Fruit fly (Drosophila melanogaster) whole organism, embryonic: ENCODE results near the gene OtopLb.

ENCODE experiments used
- Antp ChIP-seq: fragments of 200-800 bp; sonication (Bioruptor generic); optimal IDR thresholded peaks from 3 replicates; lab custom pipeline; 2016; ENCODE audit warnings: missing biosample characterization, missing genetic modification characterization
- CG1024 ChIP-seq: fragments of 200-800 bp; sonication (Bioruptor generic); IDR thresholded peaks from 2 replicates; pipeline ENCODE4 v1.3.6; 2022; ENCODE audit warnings: missing biosample characterization, missing genetic modification characterization
- CG10274 ChIP-seq: fragments of 200-800 bp; sonication (Bioruptor generic); optimal IDR thresholded peaks from 3 replicates; lab custom pipeline; 2017; ENCODE audit warnings: missing biosample characterization, mild to moderate bottlenecking, missing genetic modification characterization
- CG11247 ChIP-seq: fragments of 200-800 bp; sonication (Bioruptor generic); IDR thresholded peaks from 2 replicates; pipeline ENCODE4 v1.3.6; 2022; ENCODE audit warnings: missing biosample characterization, missing genetic modification characterization
- CG12769 ChIP-seq: fragments of 200-800 bp; sonication (Bioruptor generic); optimal IDR thresholded peaks from 2 replicates; lab custom pipeline; 2019; ENCODE audit warnings: missing biosample characterization, mild to moderate bottlenecking, missing genetic modification characterization, moderate library complexity
- CG13296 ChIP-seq: fragments of 200-800 bp; sonication (Bioruptor generic); optimal IDR thresholded peaks from 3 replicates; lab custom pipeline; 2018; ENCODE audit warnings: missing biosample characterization, mild to moderate bottlenecking, missing genetic modification characterization
- CG13775 ChIP-seq: fragments of 200-800 bp; sonication (Bioruptor generic); optimal IDR thresholded peaks from 3 replicates; lab custom pipeline; 2017; ENCODE audit warnings: missing biosample characterization, mild to moderate bottlenecking, missing genetic modification characterization
- CG14441 ChIP-seq: fragments of 200-800 bp; sonication (Bioruptor generic); IDR thresholded peaks from 2 replicates; pipeline ENCODE4 v1.3.6; 2022; ENCODE audit warnings: missing biosample characterization, missing genetic modification characterization
- CG1603 ChIP-seq: fragments of 200-800 bp; sonication (Bioruptor generic); optimal IDR thresholded peaks from 2 replicates; lab custom pipeline; 2019; ENCODE audit warnings: missing biosample characterization, mild to moderate bottlenecking, missing genetic modification characterization, moderate library complexity
- CG17361 ChIP-seq: fragments of 200-800 bp; sonication (Bioruptor generic); IDR thresholded peaks from 3 replicates; pipeline ENCODE4 v1.3.6; 2022; ENCODE audit warnings: missing biosample characterization, missing genetic modification characterization
- CG2199 ChIP-seq: fragments of 200-800 bp; sonication (Bioruptor generic); IDR thresholded peaks from 3 replicates; pipeline ENCODE4 v1.3.6; 2022; ENCODE audit warnings: missing biosample characterization, missing genetic modification characterization
- CG2889 ChIP-seq: fragments of 200-800 bp; sonication (Bioruptor generic); IDR thresholded peaks from 3 replicates; pipeline ENCODE4 v1.3.6; 2022; ENCODE audit warnings: missing biosample characterization, missing genetic modification characterization
- CG4282 ChIP-seq: fragments of 200-800 bp; sonication (Bioruptor generic); optimal IDR thresholded peaks from 2 replicates; lab custom pipeline; 2016; ENCODE audit warnings: missing biosample characterization, missing genetic modification characterization
- CG4424 ChIP-seq: fragments of 200-800 bp; sonication (Bioruptor generic); optimal IDR thresholded peaks from 3 replicates; lab custom pipeline; 2016; ENCODE audit warnings: missing biosample characterization, missing genetic modification characterization
- CG6683 ChIP-seq: fragments of 200-800 bp; sonication (Bioruptor generic); optimal IDR thresholded peaks from 2 replicates; lab custom pipeline; 2017; ENCODE audit warnings: missing biosample characterization, mild to moderate bottlenecking, missing genetic modification characterization, missing genetic modification reagents
- CG6689 ChIP-seq: fragments of 200-800 bp; sonication (Bioruptor generic); IDR thresholded peaks from 2 replicates; pipeline ENCODE4 v1.3.6; 2022; ENCODE audit warnings: missing biosample characterization, missing genetic modification characterization
- CG8089 ChIP-seq: fragments of 200-800 bp; sonication (Bioruptor generic); optimal IDR thresholded peaks from 3 replicates; lab custom pipeline; 2016; ENCODE audit warnings: missing biosample characterization, missing genetic modification characterization
- CG9215 ChIP-seq: fragments of 200-800 bp; sonication (Bioruptor generic); IDR thresholded peaks from 2 replicates; pipeline ENCODE4 v1.3.6; 2022; ENCODE audit warnings: missing biosample characterization, missing genetic modification characterization
- CG9817 ChIP-seq: fragments of 200-800 bp; sonication (Bioruptor generic); optimal IDR thresholded peaks from 2 replicates; lab custom pipeline; 2018; ENCODE audit warnings: missing biosample characterization, mild to moderate bottlenecking, missing genetic modification characterization, moderate library complexity
- Dbx ChIP-seq: fragments of 200-800 bp; sonication (Bioruptor generic); IDR thresholded peaks from 3 replicates; pipeline ENCODE4 v1.3.6; 2022; ENCODE audit warnings: missing biosample characterization, missing genetic modification characterization
- Dip3 ChIP-seq: fragments of 200-800 bp; sonication (Bioruptor generic); optimal IDR thresholded peaks from 3 replicates; lab custom pipeline; 2016; ENCODE audit warnings: missing biosample characterization, missing genetic modification characterization
- Ets65A ChIP-seq: fragments of 200-800 bp; sonication (Bioruptor generic); peaks from one replicate; lab custom pipeline; 2016; ENCODE audit warnings: missing biosample characterization, missing genetic modification characterization
- Med ChIP-seq: fragments of 200-800 bp; sonication (Bioruptor generic); peaks from one replicate; lab custom pipeline; 2016; ENCODE audit warnings: missing biosample characterization, missing genetic modification characterization, mild to moderate bottlenecking, inconsistent platforms, moderate library complexity
- Meics ChIP-seq: fragments of 200-800 bp; sonication (Bioruptor generic); optimal IDR thresholded peaks from 2 replicates; lab custom pipeline; 2017; ENCODE audit warnings: missing biosample characterization, mild to moderate bottlenecking, missing genetic modification characterization
- PHDP ChIP-seq: fragments of 200-800 bp; sonication (Bioruptor generic); optimal IDR thresholded peaks from 3 replicates; lab custom pipeline; 2018; ENCODE audit warnings: missing biosample characterization, mild to moderate bottlenecking, missing genetic modification characterization, moderate library complexity
- Sin3A ChIP-seq: fragments of >200 bp; optimal IDR thresholded peaks from 2 replicates; lab custom pipeline; 2018
- Ssrp ChIP-seq: fragments of 200-800 bp; sonication (Bioruptor generic); optimal IDR thresholded peaks from 2 replicates; lab custom pipeline; 2018; ENCODE audit warnings: missing biosample characterization, mild to moderate bottlenecking, missing genetic modification characterization, moderate library complexity
- Stat92E ChIP-seq, 3 experiments: fragments of >200 bp in 2 of 3; fragments of 200-800 bp in 1 of 3; sonication (Bioruptor generic) in 1 of 3; optimal IDR thresholded peaks; 2 replicates each; lab custom pipeline; 2017 to 2019; ENCODE audit warnings: missing biosample characterization in 3 of 3, missing genetic modification characterization in 3 of 3, mild to moderate bottlenecking in 1 of 3, moderate library complexity in 1 of 3
- ab ChIP-seq: fragments of 200-800 bp; sonication (Bioruptor generic); optimal IDR thresholded peaks from 2 replicates; lab custom pipeline; 2016; ENCODE audit warnings: missing biosample characterization, missing genetic modification characterization
- abd-A ChIP-seq: fragments of 200-800 bp; sonication (Bioruptor generic); optimal IDR thresholded peaks from 3 replicates; lab custom pipeline; 2019; ENCODE audit warnings: missing biosample characterization, mild to moderate bottlenecking, missing genetic modification characterization, moderate library complexity
- al ChIP-seq: fragments of 200-800 bp; sonication (Bioruptor generic); IDR thresholded peaks from 2 replicates; pipeline ENCODE4 v1.3.6; 2022; ENCODE audit warnings: missing biosample characterization, missing genetic modification characterization
- amos ChIP-seq: fragments of 200-800 bp; sonication (Bioruptor generic); IDR thresholded peaks from 2 replicates; pipeline ENCODE4 v1.3.6; 2022; ENCODE audit warnings: missing biosample characterization, missing genetic modification characterization; ENCODE audit not compliant: partially characterized antibody
- ato ChIP-seq: fragments of 200-800 bp; sonication (Bioruptor generic); IDR thresholded peaks from 2 replicates; pipeline ENCODE4 v1.3.6; 2022; ENCODE audit warnings: missing biosample characterization, missing genetic modification characterization; ENCODE audit not compliant: partially characterized antibody
- caup ChIP-seq: fragments of 200-800 bp; sonication (Bioruptor generic); optimal IDR thresholded peaks from 3 replicates; lab custom pipeline; 2017; ENCODE audit warnings: missing biosample characterization, mild to moderate bottlenecking, missing genetic modification characterization, moderate library complexity; ENCODE audit not compliant: severe bottlenecking
- chif ChIP-seq, 2 experiments: fragments of 200-800 bp; sonication (Bioruptor generic); optimal IDR thresholded peaks; 3 replicates each; lab custom pipeline; 2016; ENCODE audit warnings: missing biosample characterization in 2 of 2, missing genetic modification characterization in 2 of 2
- gsb ChIP-seq: fragments of 200-800 bp; sonication (Bioruptor generic); IDR thresholded peaks from 2 replicates; pipeline ENCODE4 v1.3.6; 2022; ENCODE audit warnings: missing biosample characterization, missing genetic modification characterization
- ham ChIP-seq: fragments of 200-800 bp; sonication (Bioruptor generic); IDR thresholded peaks from 2 replicates; pipeline ENCODE4 v1.3.6; 2022; ENCODE audit warnings: missing biosample characterization, missing genetic modification characterization
- hbn ChIP-seq: fragments of 200-800 bp; sonication (Bioruptor generic); IDR thresholded peaks from 2 replicates; pipeline ENCODE4 v1.3.6; 2022; ENCODE audit warnings: missing biosample characterization, missing genetic modification characterization; ENCODE audit not compliant: partially characterized antibody
- hkb ChIP-seq, 2 experiments: fragments of 200-800 bp in 1 of 2; fragments of >200 bp in 1 of 2; sonication (Bioruptor generic) in 1 of 2; IDR thresholded peaks in 1 of 2; optimal IDR thresholded peaks in 1 of 2; 2 replicates each; pipeline versions ENCODE4 v1.3.6 to Lab custom; 2017 to 2022; ENCODE audit warnings: missing biosample characterization in 1 of 2, missing genetic modification characterization in 1 of 2
- lov ChIP-seq, 2 experiments: fragments of 200-800 bp in 1 of 2; fragments of >200 bp in 1 of 2; sonication (Bioruptor generic) in 1 of 2; IDR thresholded peaks in 1 of 2; optimal IDR thresholded peaks in 1 of 2; 2 replicates in 1 of 2; 3 replicates in 1 of 2; pipeline versions ENCODE4 v1.3.6 to Lab custom; 2017 to 2022; ENCODE audit warnings: missing biosample characterization in 1 of 2, missing genetic modification characterization in 1 of 2
- odd ChIP-seq: fragments of 200-800 bp; sonication (Bioruptor generic); optimal IDR thresholded peaks from 2 replicates; lab custom pipeline; 2017; ENCODE audit warnings: missing biosample characterization, mild to moderate bottlenecking, missing genetic modification characterization
- so ChIP-seq: fragments of 200-800 bp; sonication (Bioruptor generic); IDR thresholded peaks from 3 replicates; pipeline ENCODE4 v1.3.6; 2022; ENCODE audit warnings: missing biosample characterization, missing genetic modification characterization
- tgo ChIP-seq: fragments of 200-800 bp; sonication (Bioruptor generic); IDR thresholded peaks from 3 replicates; pipeline ENCODE4 v1.3.6; 2022; ENCODE audit warnings: missing biosample characterization, missing genetic modification characterization
- tna ChIP-seq: fragments of 200-800 bp; sonication (Bioruptor generic); IDR thresholded peaks from 2 replicates; pipeline ENCODE4 v1.3.6; 2022; ENCODE audit warnings: missing biosample characterization, missing genetic modification characterization; ENCODE audit not compliant: partially characterized antibody
- ttk ChIP-seq: fragments of 200-800 bp; sonication (Bioruptor generic); IDR thresholded peaks from 2 replicates; pipeline ENCODE4 v2.1.2; 2022; ENCODE audit warnings: missing biosample characterization, missing genetic modification characterization

The OtopLb gene

DNA sequence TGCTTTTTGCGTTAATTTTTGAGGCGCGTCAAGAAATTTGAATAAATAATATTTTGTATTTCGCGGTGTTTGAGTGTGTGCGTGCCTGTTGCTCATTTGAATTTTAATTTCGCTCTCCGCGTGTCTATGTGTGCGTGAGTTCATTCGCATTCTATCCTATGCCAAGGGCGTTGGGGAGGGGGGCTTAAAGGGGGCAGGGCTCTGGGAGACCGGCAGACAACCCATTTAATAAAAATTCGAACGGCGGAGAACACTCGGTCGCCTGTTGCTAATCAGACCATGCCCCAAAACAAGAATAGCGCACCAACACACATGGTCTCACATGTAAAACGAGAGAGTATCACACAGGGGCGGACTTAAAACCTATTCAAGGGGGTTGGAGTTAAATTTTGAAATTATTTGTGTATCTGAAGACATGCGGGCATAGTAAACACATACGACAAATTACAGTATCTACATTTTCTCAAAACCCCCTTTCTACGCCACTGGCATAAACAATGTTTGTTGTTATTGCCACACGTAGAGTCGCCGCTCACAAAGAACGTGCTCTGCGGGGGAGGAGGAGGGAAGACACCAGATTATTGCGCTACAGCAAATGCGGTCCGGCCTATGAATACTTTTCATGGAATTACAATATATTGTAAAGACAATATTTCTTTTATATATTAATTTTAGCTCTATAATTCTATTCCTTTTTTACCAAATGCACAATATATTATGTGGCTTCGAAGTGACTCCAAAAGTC is 21.6 kb upstream of the OtopLb start (continued):
- peak; percentile 61 for TF ChIP-seq hkb (optimal IDR thresholded peaks at IDR 0.05; lab: Kevin White, UChicago)
- peak; percentile 99 for TF ChIP-seq hkb (GFP tag; IDR thresholded peaks at IDR 0.05; lab: Robert Waterston, UW)
- peak; percentile 99 for TF ChIP-seq CG13775
- TF ChIP-seq Stat92E (GFP tag; optimal IDR thresholded peaks at IDR 0.05; lab: Kevin White, UChicago) = peak in 1 of 3 experiments; percentile 99
- peak; percentile 100 for TF ChIP-seq CG17361 (GFP tag; lab: Robert Waterston, UW)
- TF ChIP-seq Meics (GFP tag; lab: Kevin White, UChicago) = peak; percentile 100
- peak; percentile 99 for TF ChIP-seq ham (GFP tag; lab: Robert Waterston, UW)
- TF ChIP-seq so (GFP tag; lab: Robert Waterston, UW) = peak; percentile 99
- peak; percentile 99 for TF ChIP-seq CG4282 (GFP tag; lab: Kevin White, UChicago)
- TF ChIP-seq Ssrp (tag; lab: Kevin White, UChicago) = peak; percentile 99
- peak; percentile 100 for TF ChIP-seq caup (GFP tag; lab: Kevin White, UChicago)
- peak; percentile 99 for TF ChIP-seq tgo (GFP tag; lab: Robert Waterston, UW)
- peak; percentile 100 for TF ChIP-seq Dbx (GFP tag; lab: Robert Waterston, UW)
- peak; percentile 99 for TF ChIP-seq CG11247 (GFP tag; lab: Robert Waterston, UW)
- TF ChIP-seq CG4424 (GFP tag; lab: Kevin White, UChicago) = peak; percentile 99
- TF ChIP-seq CG1603 (tag; lab: Kevin White, UChicago) = peak; percentile 99
- peak; percentile 100 for TF ChIP-seq ab (GFP tag; lab: Kevin White, UChicago)
- TF ChIP-seq CG10274 (GFP tag; lab: Kevin White, UChicago) = peak; percentile 99
- TF ChIP-seq PHDP (tag; lab: Kevin White, UChicago) = peak; percentile 100
- TF ChIP-seq al (GFP tag; lab: Robert Waterston, UW) = peak; percentile 99
- TF ChIP-seq chif (GFP tag; optimal IDR thresholded peaks at IDR 0.05; lab: Kevin White, UChicago) = peak; percentile 100
- TF ChIP-seq abd-A (tag; lab: Kevin White, UChicago) = peak; percentile 99

DNA sequence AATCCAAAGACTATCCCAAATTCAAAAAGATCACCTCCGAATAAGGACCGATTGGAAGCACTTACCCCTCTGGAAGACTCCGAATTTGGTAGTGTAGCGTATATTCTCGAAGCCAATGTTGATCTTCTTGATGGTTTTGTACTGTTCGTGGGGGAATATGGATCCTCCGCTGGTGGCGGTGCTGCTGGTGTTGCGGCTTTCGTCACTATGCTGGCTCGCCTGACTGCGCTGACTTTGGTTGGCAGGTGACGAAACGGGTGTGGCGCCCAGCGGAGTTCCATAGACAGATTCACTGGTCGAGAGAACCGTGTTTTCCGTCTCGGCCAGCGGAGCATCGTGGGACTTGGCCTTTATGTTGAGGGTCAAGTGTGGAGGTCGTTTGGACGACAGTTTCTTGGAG is 20.7 kb upstream of the OtopLb start:
- TF ChIP-seq CG6689 (GFP tag; lab: Robert Waterston, UW) = no peak
- 0 out of 2 replicates have a peak, but pooled peaks have one; percentile 16 for TF ChIP-seq ttk
- TF ChIP-seq CG14441 (GFP tag; lab: Robert Waterston, UW) = 0 out of 2 replicates have a peak, but pooled peaks have one; percentile 11
- TF ChIP-seq CG6683 (GFP tag; lab: Kevin White, UChicago) = no peak
- TF ChIP-seq Antp (GFP tag; lab: Kevin White, UChicago) = no peak
- TF ChIP-seq CG2889 (GFP tag; lab: Robert Waterston, UW) = 0 out of 3 replicates have a peak, but pooled peaks have one; percentile 24
- peak; percentile 66 for TF ChIP-seq Ets65A (GFP tag; lab: Kevin White, UChicago)
- no peak for TF ChIP-seq CG9817 (tag; lab: Kevin White, UChicago)
- TF ChIP-seq CG1024 (GFP tag; lab: Robert Waterston, UW) = no peak
- TF ChIP-seq tna (GFP tag; lab: Robert Waterston, UW) = no peak
- 0 out of 3 replicates have a peak, but pooled peaks have one; percentile 54 for TF ChIP-seq CG2199
- TF ChIP-seq Dip3 (GFP tag; lab: Kevin White, UChicago) = no peak
- peak; percentile 91 for TF ChIP-seq Meics (GFP tag; lab: Kevin White, UChicago)
- TF ChIP-seq lov (optimal IDR thresholded peaks at IDR 0.05; lab: Kevin White, UChicago) = no peak
- 0 out of 3 replicates have a peak, but pooled peaks have one; percentile 26 for TF ChIP-seq lov (GFP tag; IDR thresholded peaks at IDR 0.05; lab: Robert Waterston, UW)
- no peak for TF ChIP-seq CG13296
- no peak for TF ChIP-seq Sin3A (lab: Kevin White, UChicago)
- TF ChIP-seq amos (GFP tag; lab: Robert Waterston, UW) = no peak
- peak; percentile 17 for TF ChIP-seq Med
- TF ChIP-seq gsb (GFP tag; lab: Robert Waterston, UW) = no peak
- TF ChIP-seq CG12769 (tag; lab: Kevin White, UChicago) = peak; percentile 5
- TF ChIP-seq hbn = no peak
- no peak for TF ChIP-seq CG8089
- no peak for TF ChIP-seq ato
- 0 out of 2 replicates have a peak, but pooled peaks have one; percentile 10 for TF ChIP-seq CG9215 (GFP tag; lab: Robert Waterston, UW)
- TF ChIP-seq odd = no peak
